Worm (Caenorhabditis elegans) whole organism, L1 larva: ENCODE measurements around the gene C24H11.5.

Experiments used
- C04F5.9 ChIP-seq: sonication (generic microtip); optimal IDR thresholded peaks from 2 replicates; lab custom pipeline; 2016; ENCODE audit warnings: missing genetic modification characterization, missing compliant biosample characterization
- C16A3.4 ChIP-seq: fragments of 150-350 bp; optimal IDR thresholded peaks from 2 replicates; lab custom pipeline; 2014; ENCODE audit warnings: missing biosample characterization, missing genetic modification characterization
- C34B4.2 ChIP-seq: sonication (generic microtip); optimal IDR thresholded peaks from 2 replicates; lab custom pipeline; 2017; ENCODE audit warnings: mild to moderate bottlenecking, missing genetic modification characterization, missing compliant biosample characterization
- F16B12.6 ChIP-seq: fragments of 150-350 bp; optimal IDR thresholded peaks from 2 replicates; lab custom pipeline; 2014; ENCODE audit warnings: missing biosample characterization, missing genetic modification characterization
- Y116A8C.19 ChIP-seq: sonication (generic microtip); optimal IDR thresholded peaks from 2 replicates; lab custom pipeline; 2016; ENCODE audit warnings: missing compliant biosample characterization, missing genetic modification characterization, borderline replicate concordance
- alr-1 ChIP-seq: fragments of 200-800 bp; sonication (Bioruptor generic); optimal IDR thresholded peaks from 2 replicates; lab custom pipeline; 2018; ENCODE audit warnings: borderline replicate concordance, mild to moderate bottlenecking, missing genetic modification characterization, missing compliant biosample characterization
- ama-1 ChIP-seq: fragments of 150-350 bp; optimal IDR thresholded peaks from 2 replicates; lab custom pipeline; 2014
- ceh-63 ChIP-seq: fragments of 200-800 bp; sonication (Bioruptor generic); optimal IDR thresholded peaks from 2 replicates; lab custom pipeline; 2018; ENCODE audit warnings: mild to moderate bottlenecking, missing genetic modification characterization, missing compliant biosample characterization
- ceh-82 ChIP-seq, 3 experiments: fragments of 150-350 bp in 1 of 3; sonication (generic microtip) in 2 of 3; optimal IDR thresholded peaks; 2 replicates each; lab custom pipeline; 2014 to 2017; ENCODE audit warnings: missing biosample characterization in 3 of 3, missing genetic modification characterization in 3 of 3
- dpl-1 ChIP-seq, 3 experiments: fragments of 150-350 bp in 2 of 3; sonication (generic microtip) in 1 of 3; optimal IDR thresholded peaks; 2 replicates each; lab custom pipeline; 2014 to 2017; ENCODE audit warnings: missing biosample characterization in 3 of 3, missing genetic modification characterization in 3 of 3, missing genetic modification reagents in 3 of 3
- efl-1 ChIP-seq, 4 experiments: fragments of 150-350 bp; optimal IDR thresholded peaks in 3 of 4; peaks in 1 of 4; 1 replicate in 1 of 4; 2 replicates in 3 of 4; lab custom pipeline; 2014; ENCODE audit warnings: missing biosample characterization in 2 of 4, missing genetic modification characterization in 2 of 4, missing genetic modification reagents in 2 of 4
- egl-13 ChIP-seq: sonication (generic microtip); optimal IDR thresholded peaks from 2 replicates; lab custom pipeline; 2016; ENCODE audit warnings: missing genotype, missing genetic modification reagents, missing genetic modification characterization, missing compliant biosample characterization
- egl-27 ChIP-seq, 2 experiments: fragments of 150-350 bp in 1 of 2; sonication (generic microtip); optimal IDR thresholded peaks; 3 replicates each; lab custom pipeline; 2017 to 2018; ENCODE audit warnings: missing biosample characterization in 2 of 2, missing genetic modification characterization in 2 of 2, missing genetic modification reagents in 2 of 2
- elt-2 ChIP-seq: sonication (generic microtip); optimal IDR thresholded peaks from 2 replicates; lab custom pipeline; 2016; ENCODE audit warnings: missing genetic modification characterization, mild to moderate bottlenecking, inconsistent platforms, missing compliant biosample characterization, missing genetic modification reagents
- elt-3 ChIP-seq, 6 experiments: fragments of 150-350 bp in 1 of 6; sonication (generic microtip); optimal IDR thresholded peaks; 2 replicates each; lab custom pipeline; 2017 to 2018; ENCODE audit warnings: missing biosample characterization in 6 of 6, missing genetic modification characterization in 6 of 6, inconsistent platforms in 1 of 6
- fos-1 ChIP-seq: fragments of 150-350 bp; optimal IDR thresholded peaks from 2 replicates; lab custom pipeline; 2014; ENCODE audit warnings: missing biosample characterization, missing genetic modification characterization
- hlh-17 ChIP-seq: fragments of 200-800 bp; sonication (Bioruptor generic); optimal IDR thresholded peaks from 2 replicates; lab custom pipeline; 2018; ENCODE audit warnings: missing genetic modification characterization, mild to moderate bottlenecking, missing compliant biosample characterization, moderate library complexity, borderline replicate concordance
- hlh-4 ChIP-seq: sonication (generic microtip); optimal IDR thresholded peaks from 2 replicates; lab custom pipeline; 2016; ENCODE audit warnings: mild to moderate bottlenecking, missing genetic modification characterization, missing compliant biosample characterization
- hpl-2 ChIP-seq: fragments of 150-350 bp; optimal IDR thresholded peaks from 2 replicates; lab custom pipeline; 2014; ENCODE audit warnings: missing biosample characterization, missing genetic modification reagents, missing genetic modification characterization
- irx-1 ChIP-seq: sonication (generic microtip); optimal IDR thresholded peaks from 2 replicates; lab custom pipeline; 2016; ENCODE audit warnings: missing genetic modification characterization, missing compliant biosample characterization
- lin-13 ChIP-seq: fragments of 150-350 bp; optimal IDR thresholded peaks from 2 replicates; lab custom pipeline; 2014; ENCODE audit warnings: missing biosample characterization, missing genetic modification reagents, missing genetic modification characterization
- lin-35 ChIP-seq, 2 experiments: fragments of 150-350 bp; optimal IDR thresholded peaks; 2 replicates each; lab custom pipeline; 2014; ENCODE audit warnings: missing biosample characterization in 2 of 2, missing genetic modification characterization in 2 of 2, missing genetic modification reagents in 2 of 2
- lir-3 ChIP-seq: sonication (generic microtip); optimal IDR thresholded peaks from 2 replicates; lab custom pipeline; 2016; ENCODE audit warnings: mild to moderate bottlenecking, missing genetic modification characterization, moderate library complexity, missing compliant biosample characterization; ENCODE audit not compliant: poor library complexity
- mab-9 ChIP-seq: fragments of 200-800 bp; sonication (Bioruptor generic); IDR thresholded peaks from 2 replicates; pipeline ENCODE4 v1.3.6; 2022; ENCODE audit warnings: missing genetic modification reagents, missing genetic modification characterization, missing compliant biosample characterization
- mdl-1 ChIP-seq, 2 experiments: fragments of 150-350 bp; optimal IDR thresholded peaks; 2 replicates each; lab custom pipeline; 2014 to 2017; ENCODE audit warnings: missing biosample characterization in 2 of 2, missing genetic modification characterization in 2 of 2, inconsistent platforms in 1 of 2
- mef-2 ChIP-seq: fragments of 150-350 bp; optimal IDR thresholded peaks from 2 replicates; lab custom pipeline; 2014; ENCODE audit warnings: missing biosample characterization, missing genetic modification characterization
- nhr-11 ChIP-seq: fragments of 150-350 bp; optimal IDR thresholded peaks from 2 replicates; lab custom pipeline; 2014; ENCODE audit warnings: missing biosample characterization, missing genetic modification characterization
- nhr-19 ChIP-seq: fragments of 200-800 bp; sonication (Bioruptor generic); conservative IDR thresholded peaks from 2 replicates; pipeline ENCODE4 v1.3.6; 2022; ENCODE audit warnings: missing genetic modification characterization, missing compliant biosample characterization
- nhr-20 ChIP-seq: sonication (generic microtip); optimal IDR thresholded peaks from 2 replicates; lab custom pipeline; 2016; ENCODE audit warnings: mild to moderate bottlenecking, missing genetic modification characterization, missing compliant biosample characterization
- nhr-237 ChIP-seq: fragments of 150-350 bp; optimal IDR thresholded peaks from 2 replicates; lab custom pipeline; 2014; ENCODE audit warnings: missing biosample characterization, missing genetic modification characterization
- nhr-71 ChIP-seq: sonication (generic microtip); optimal IDR thresholded peaks from 2 replicates; lab custom pipeline; 2016; ENCODE audit warnings: mild to moderate bottlenecking, missing genetic modification characterization, moderate library complexity, missing compliant biosample characterization
- nhr-76 ChIP-seq: sonication (generic microtip); optimal IDR thresholded peaks from 2 replicates; lab custom pipeline; 2017; ENCODE audit warnings: missing biosample characterization, missing genetic modification characterization
- nhr-85 ChIP-seq: sonication (generic microtip); peaks from one replicate; lab custom pipeline; 2016; ENCODE audit warnings: missing genetic modification characterization, inconsistent platforms, missing compliant biosample characterization
- pax-3 ChIP-seq: fragments of 200-800 bp; sonication (Bioruptor generic); optimal IDR thresholded peaks from 2 replicates; lab custom pipeline; 2018; ENCODE audit warnings: mild to moderate bottlenecking, missing genetic modification characterization, moderate library complexity, missing compliant biosample characterization
- pqm-1 ChIP-seq: sonication (generic microtip); optimal IDR thresholded peaks from 3 replicates; lab custom pipeline; 2017; ENCODE audit warnings: missing biosample characterization, missing genetic modification characterization
- skn-1 ChIP-seq: fragments of 150-350 bp; optimal IDR thresholded peaks from 2 replicates; lab custom pipeline; 2014; ENCODE audit warnings: missing biosample characterization, missing genetic modification characterization
- snpc-4 ChIP-seq: fragments of 150-350 bp; optimal IDR thresholded peaks from 2 replicates; lab custom pipeline; 2014; ENCODE audit warnings: missing biosample characterization, missing genetic modification characterization
- snu-23 ChIP-seq: sonication (generic microtip); optimal IDR thresholded peaks from 2 replicates; lab custom pipeline; 2016; ENCODE audit warnings: missing genetic modification characterization, missing compliant biosample characterization
- sox-4 ChIP-seq: sonication (generic microtip); optimal IDR thresholded peaks from 2 replicates; lab custom pipeline; 2016; ENCODE audit warnings: missing genetic modification characterization, missing compliant biosample characterization
- sup-37 ChIP-seq: fragments of 200-800 bp; sonication (Bioruptor generic); optimal IDR thresholded peaks from 2 replicates; lab custom pipeline; 2018; ENCODE audit warnings: mild to moderate bottlenecking, missing genetic modification characterization, missing compliant biosample characterization
- tlp-1 ChIP-seq: fragments of 150-350 bp; optimal IDR thresholded peaks from 2 replicates; lab custom pipeline; 2014; ENCODE audit warnings: missing biosample characterization, missing genetic modification characterization
- unc-130 ChIP-seq: fragments of 150-350 bp; optimal IDR thresholded peaks from 2 replicates; lab custom pipeline; 2017; ENCODE audit warnings: missing biosample characterization, missing genetic modification characterization, inconsistent platforms
- unc-86 ChIP-seq: sonication (generic microtip); optimal IDR thresholded peaks from 2 replicates; lab custom pipeline; 2016; ENCODE audit warnings: missing genetic modification characterization, missing compliant biosample characterization
- xbp-1 ChIP-seq: sonication (generic microtip); optimal IDR thresholded peaks from 2 replicates; lab custom pipeline; 2016; ENCODE audit warnings: missing genetic modification characterization, missing compliant biosample characterization
- zag-1 ChIP-seq: fragments of 150-350 bp; optimal IDR thresholded peaks from 2 replicates; lab custom pipeline; 2014; ENCODE audit warnings: missing biosample characterization, missing genetic modification characterization
- zip-4 ChIP-seq: fragments of 200-800 bp; sonication (Bioruptor generic); optimal IDR thresholded peaks from 2 replicates; lab custom pipeline; 2018; ENCODE audit warnings: mild to moderate bottlenecking, missing genetic modification characterization, moderate library complexity, missing compliant biosample characterization
- ztf-11 ChIP-seq, 2 experiments: sonication (generic microtip); optimal IDR thresholded peaks; 2 replicates each; lab custom pipeline; 2016 to 2017; ENCODE audit warnings: missing genetic modification characterization in 2 of 2, missing biosample characterization in 1 of 2, missing compliant biosample characterization in 1 of 2

C24H11.5 gene

ce11 chrIII:11817865-11818264, 37.8 kb downstream of the C24H11.5 start:
- TF ChIP-seq snpc-4 (tag; lab: Kevin White, UChicago): peak; percentile 90
- peak; percentile 15 for TF ChIP-seq nhr-71
- TF ChIP-seq fos-1 (tag; lab: Kevin White, UChicago): no peak

ce11 chrIII:11822407-11822806, 42.4 kb downstream of the C24H11.5 start, which contains the start of gene maa-1:
TSS of gene maa-1 (minus strand) at chrIII:11822526.
- TF ChIP-seq nhr-20 (peak; percentile 18), elt-2 (tag; lab: Kevin White, UChicago) (peak; percentile 57), nhr-71 (no peak), ama-1 (lab: Kevin White, UChicago) (no peak)
- TF ChIP-seq, all 84 proteins: peak for 2

- TF ChIP-seq mdl-1 (tag; optimal IDR thresholded peaks at IDR 0.05; lab: Kevin White, UChicago) (peak in 1 of 2 experiments; percentile 96), xbp-1 (tag; lab: Kevin White, UChicago) (peak; percentile 73), egl-13 (tag; lab: Kevin White, UChicago) (no peak), snu-23 (peak; percentile 93), snpc-4 (tag; lab: Kevin White, UChicago) (peak; percentile 88), hlh-17 (GFP tag; lab: Kevin White, UChicago) (no peak), Y116A8C.19 (tag; lab: Kevin White, UChicago) (no peak), nhr-76 (no peak), ceh-63 (GFP tag; lab: Kevin White, UChicago) (no peak), sup-37 (GFP tag; lab: Kevin White, UChicago) (no peak), hlh-4 (no peak), unc-86 (peak; percentile 60), elt-2 (tag; lab: Kevin White, UChicago) (peak; percentile 65), fos-1 (tag; lab: Kevin White, UChicago) (peak; percentile 77), zip-4 (GFP tag; lab: Kevin White, UChicago) (no peak), nhr-19 (GFP tag; lab: Robert Waterston, UW) (peak; percentile 79), skn-1 (peak; percentile 88), C04F5.9 (tag; lab: Kevin White, UChicago) (peak; percentile 57), sox-4 (tag; lab: Kevin White, UChicago) (no peak), unc-130 (tag; lab: Kevin White, UChicago) (peak; percentile 97), mab-9 (GFP tag; lab: Robert Waterston, UW) (0 out of 2 replicates have a peak, but pooled peaks have one; percentile 9), C34B4.2 (tag; lab: Kevin White, UChicago) (no peak), egl-27 (tag; optimal IDR thresholded peaks at IDR 0.05; lab: Kevin White, UChicago) (peak; percentile 1 to 44), efl-1 (optimal IDR thresholded peaks at IDR 0.05; lab: Kevin White, UChicago) (peak; percentile 84 to 86), efl-1 (GFP tag; optimal IDR thresholded peaks at IDR 0.05 in 1 of 2; lab: Kevin White, UChicago) (peak; percentile 81 to 97), zag-1 (no peak), F16B12.6 (tag; lab: Kevin White, UChicago) (peak; percentile 100), pqm-1 (no peak), lin-13 (peak; percentile 91), nhr-11 (no peak), irx-1 (tag; lab: Kevin White, UChicago) (peak; percentile 60), pax-3 (peak; percentile 55), nhr-85 (tag; lab: Kevin White, UChicago) (peak; percentile 89), alr-1 (tag; lab: Kevin White, UChicago) (no peak), ama-1 (lab: Kevin White, UChicago) (no peak), ceh-82 (tag; optimal IDR thresholded peaks at IDR 0.05; lab: Kevin White, UChicago) (peak; percentile 48 to 93 (median 52)), hpl-2 (GFP tag; lab: Kevin White, UChicago) (no peak), lir-3 (tag; lab: Kevin White, UChicago) (no peak), lin-35 (GFP tag; optimal IDR thresholded peaks at IDR 0.05; lab: Kevin White, UChicago) (peak; percentile 90 to 93), nhr-20 (peak; percentile 93), nhr-237 (peak; percentile 16), mef-2 (no peak), tlp-1 (tag; lab: Kevin White, UChicago) (no peak), C16A3.4 (peak; percentile 94), dpl-1 (GFP tag; optimal IDR thresholded peaks at IDR 0.05; lab: Kevin White, UChicago) (peak; percentile 74 to 85 (median 84)), ztf-11 (tag; optimal IDR thresholded peaks at IDR 0.05; lab: Kevin White, UChicago) (peak in 1 of 2 experiments; percentile 22), elt-3 (tag; optimal IDR thresholded peaks at IDR 0.05; lab: Kevin White, UChicago) (peak in 4 of 6 experiments; percentile 23 to 91 (median 54))
Observed at ce11 chrIII:11823260-11823659, 43.2 kb downstream of the C24H11.5 start, which contains the start of gene C18D11.3. TSS of gene C18D11.3 (plus strand) at chrIII:11823448.
